Fruit fly (Drosophila melanogaster) whole organism, embryonic: ENCODE data around the gene CG43292.

Experiments
- C15 ChIP-seq: fragments of 200-800 bp; sonication (Bioruptor generic); IDR thresholded peaks from 3 replicates; pipeline ENCODE4 v1.3.6; 2022; ENCODE audit warnings: missing biosample characterization, missing genetic modification characterization
- CG10565 ChIP-seq: fragments of 200-800 bp; sonication (Bioruptor generic); optimal IDR thresholded peaks from 3 replicates; lab custom pipeline; 2016; ENCODE audit warnings: missing biosample characterization, mild to moderate bottlenecking, missing genetic modification characterization
- CG11696 ChIP-seq: fragments of 200-800 bp; sonication (Bioruptor generic); IDR thresholded peaks from 2 replicates; pipeline ENCODE4 v1.3.6; 2022; ENCODE audit warnings: missing biosample characterization, missing genetic modification characterization
- CG12155 ChIP-seq: fragments of 200-800 bp; sonication (Bioruptor generic); optimal IDR thresholded peaks from 3 replicates; lab custom pipeline; 2016; ENCODE audit warnings: missing biosample characterization, missing genetic modification characterization
- CG14441 ChIP-seq: fragments of 200-800 bp; sonication (Bioruptor generic); IDR thresholded peaks from 2 replicates; pipeline ENCODE4 v1.3.6; 2022; ENCODE audit warnings: missing biosample characterization, missing genetic modification characterization
- CG1529 ChIP-seq: fragments of 200-800 bp; sonication (Bioruptor generic); optimal IDR thresholded peaks from 3 replicates; lab custom pipeline; 2018; ENCODE audit warnings: missing biosample characterization, missing genetic modification characterization
- CG15514 ChIP-seq: fragments of 200-800 bp; sonication (Bioruptor generic); optimal IDR thresholded peaks from 3 replicates; lab custom pipeline; 2017; ENCODE audit warnings: missing biosample characterization, missing genetic modification characterization, mild to moderate bottlenecking, moderate library complexity, missing genetic modification reagents
- CG15696 ChIP-seq: fragments of 200-800 bp; sonication (Bioruptor generic); optimal IDR thresholded peaks from 2 replicates; lab custom pipeline; 2019; ENCODE audit warnings: missing biosample characterization, mild to moderate bottlenecking, missing genetic modification characterization, moderate library complexity
- CG17802 ChIP-seq: fragments of 200-800 bp; sonication (Bioruptor generic); optimal IDR thresholded peaks from 2 replicates; lab custom pipeline; 2018; ENCODE audit warnings: missing biosample characterization, mild to moderate bottlenecking, missing genetic modification characterization, moderate library complexity
- CG1832 ChIP-seq: fragments of 200-800 bp; sonication (Bioruptor generic); optimal IDR thresholded peaks from 2 replicates; lab custom pipeline; 2017; ENCODE audit warnings: missing biosample characterization, mild to moderate bottlenecking, missing genetic modification characterization, inconsistent platforms
- CG18619 ChIP-seq: fragments of 200-800 bp; sonication (Bioruptor generic); optimal IDR thresholded peaks from 3 replicates; lab custom pipeline; 2017; ENCODE audit warnings: missing biosample characterization, mild to moderate bottlenecking, missing genetic modification characterization
- CG2129 ChIP-seq: fragments of 200-800 bp; sonication (Bioruptor generic); IDR thresholded peaks from 2 replicates; pipeline ENCODE4 v1.3.6; 2022; ENCODE audit warnings: missing biosample characterization, missing genetic modification characterization; ENCODE audit not compliant: partially characterized antibody
- CG2875 ChIP-seq: fragments of 200-800 bp; sonication (Bioruptor generic); optimal IDR thresholded peaks from 2 replicates; lab custom pipeline; 2017; ENCODE audit warnings: missing biosample characterization, mild to moderate bottlenecking, missing genetic modification characterization, missing genetic modification reagents
- CG30403 ChIP-seq: fragments of 200-800 bp; sonication (Bioruptor generic); optimal IDR thresholded peaks from 3 replicates; lab custom pipeline; 2016; ENCODE audit warnings: missing biosample characterization, missing genetic modification characterization
- CG31224 ChIP-seq: fragments of 200-800 bp; sonication (Bioruptor generic); IDR thresholded peaks from 2 replicates; pipeline ENCODE4 v1.3.6; 2022; ENCODE audit warnings: missing biosample characterization, missing genetic modification characterization
- CG31441 ChIP-seq: fragments of 200-800 bp; sonication (Bioruptor generic); IDR thresholded peaks from 2 replicates; pipeline ENCODE4 v1.3.6; 2022; ENCODE audit warnings: missing biosample characterization, missing genetic modification characterization
- CG32532 ChIP-seq: fragments of 200-800 bp; sonication (Bioruptor generic); IDR thresholded peaks from 2 replicates; pipeline ENCODE4 v1.3.6; 2022; ENCODE audit warnings: missing biosample characterization, missing genetic modification characterization
- CG32767 ChIP-seq: fragments of 200-800 bp; sonication (Bioruptor generic); IDR thresholded peaks from 2 replicates; pipeline ENCODE4 v1.3.6; 2022; ENCODE audit warnings: missing biosample characterization, missing genetic modification characterization
- CG3281 ChIP-seq: fragments of 200-800 bp; sonication (Bioruptor generic); optimal IDR thresholded peaks from 3 replicates; lab custom pipeline; 2017; ENCODE audit warnings: missing biosample characterization, mild to moderate bottlenecking, missing genetic modification characterization
- CG34224 ChIP-seq: fragments of 200-800 bp; sonication (Bioruptor generic); IDR thresholded peaks from 3 replicates; pipeline ENCODE4 v1.3.6; 2022; ENCODE audit warnings: missing biosample characterization, missing genetic modification characterization; ENCODE audit not compliant: partially characterized antibody
- CG3726 ChIP-seq: fragments of 200-800 bp; sonication (Bioruptor generic); IDR thresholded peaks from 3 replicates; pipeline ENCODE4, ENCODE4 v1.3.6; 2022; ENCODE audit warnings: missing biosample characterization, missing genetic modification characterization
- CG7372 ChIP-seq: fragments of 200-800 bp; sonication (Bioruptor generic); IDR thresholded peaks from 2 replicates; pipeline ENCODE4 v1.3.6; 2022; ENCODE audit warnings: missing biosample characterization, missing genetic modification characterization
- CG7839 ChIP-seq: fragments of 200-800 bp; sonication (Bioruptor generic); optimal IDR thresholded peaks from 3 replicates; lab custom pipeline; 2018; ENCODE audit warnings: missing biosample characterization, mild to moderate bottlenecking, missing genetic modification characterization, moderate library complexity
- CG8388 ChIP-seq: fragments of 200-800 bp; sonication (Bioruptor generic); optimal IDR thresholded peaks from 2 replicates; lab custom pipeline; 2019; ENCODE audit warnings: missing biosample characterization, mild to moderate bottlenecking, missing genetic modification characterization, moderate library complexity
- CG8944 ChIP-seq: fragments of 200-800 bp; sonication (Bioruptor generic); optimal IDR thresholded peaks from 3 replicates; lab custom pipeline; 2016; ENCODE audit warnings: missing biosample characterization, missing genetic modification characterization
- CTCF ChIP-seq: fragments of 200-800 bp; sonication (Bioruptor generic); optimal IDR thresholded peaks from 2 replicates; lab custom pipeline; 2017; ENCODE audit warnings: missing biosample characterization, mild to moderate bottlenecking, missing genetic modification characterization, moderate library complexity
- Chrac-16 ChIP-seq: fragments of 200-800 bp; sonication (Bioruptor generic); optimal IDR thresholded peaks from 3 replicates; lab custom pipeline; 2016; ENCODE audit warnings: missing biosample characterization, missing genetic modification characterization
- Elba2 ChIP-seq: fragments of 200-800 bp; sonication (Bioruptor generic); optimal IDR thresholded peaks from 3 replicates; lab custom pipeline; 2016; ENCODE audit warnings: missing biosample characterization, missing genetic modification characterization
- Fer1 ChIP-seq: fragments of 200-800 bp; sonication (Bioruptor generic); optimal IDR thresholded peaks from 2 replicates; lab custom pipeline; 2017; ENCODE audit warnings: missing biosample characterization, mild to moderate bottlenecking, missing genetic modification characterization
- H15 ChIP-seq: fragments of 200-800 bp; sonication (Bioruptor generic); IDR thresholded peaks from 3 replicates; pipeline ENCODE4 v1.3.6; 2022; ENCODE audit warnings: missing biosample characterization, missing genetic modification characterization
- Hmx ChIP-seq: fragments of 200-800 bp; sonication (Bioruptor generic); optimal IDR thresholded peaks from 2 replicates; lab custom pipeline; 2016; ENCODE audit warnings: missing biosample characterization, missing genetic modification characterization
- Hr3 ChIP-seq: fragments of 200-800 bp; sonication (Bioruptor generic); optimal IDR thresholded peaks from 3 replicates; lab custom pipeline; 2016; ENCODE audit warnings: missing biosample characterization, missing genetic modification characterization
- Hsf ChIP-seq: fragments of 200-800 bp; sonication (Bioruptor generic); optimal IDR thresholded peaks from 3 replicates; lab custom pipeline; 2016; ENCODE audit warnings: missing biosample characterization, missing genetic modification characterization
- Poxn ChIP-seq: fragments of 200-800 bp; sonication (Bioruptor generic); IDR thresholded peaks from 2 replicates; pipeline ENCODE4 v1.3.6; 2022; ENCODE audit warnings: missing biosample characterization, missing genetic modification characterization
- Rx ChIP-seq: fragments of 200-800 bp; sonication (Bioruptor generic); IDR thresholded peaks from 2 replicates; pipeline ENCODE4 v1.3.6; 2022; ENCODE audit warnings: missing biosample characterization, missing genetic modification characterization
- Tbp ChIP-seq: fragments of >200 bp; optimal IDR thresholded peaks from 2 replicates; lab custom pipeline; 2018; ENCODE audit warnings: missing biosample characterization, missing genetic modification characterization
- chif ChIP-seq, 2 experiments: fragments of 200-800 bp; sonication (Bioruptor generic); optimal IDR thresholded peaks; 3 replicates each; lab custom pipeline; 2016; ENCODE audit warnings: missing biosample characterization in 2 of 2, missing genetic modification characterization in 2 of 2
- dimm ChIP-seq: fragments of 200-800 bp; sonication (Bioruptor generic); IDR thresholded peaks from 2 replicates; pipeline ENCODE4 v1.3.6; 2022; ENCODE audit warnings: missing biosample characterization, missing genetic modification characterization
- dpn ChIP-seq, 2 experiments: fragments of 200-800 bp; sonication (Bioruptor generic); optimal IDR thresholded peaks; 3 replicates each; lab custom pipeline; 2016; ENCODE audit warnings: missing biosample characterization in 2 of 2, missing genetic modification characterization in 2 of 2
- dysf ChIP-seq: fragments of 200-800 bp; sonication (Bioruptor generic); IDR thresholded peaks from 3 replicates; pipeline ENCODE4 v1.3.6; 2022; ENCODE audit warnings: missing biosample characterization, missing genetic modification characterization
- ftz-f1 ChIP-seq: fragments of 200-800 bp; sonication (Bioruptor generic); optimal IDR thresholded peaks from 2 replicates; lab custom pipeline; 2016; ENCODE audit warnings: missing biosample characterization, missing genetic modification characterization
- inv ChIP-seq: fragments of 200-800 bp; sonication (Bioruptor generic); IDR thresholded peaks from 2 replicates; pipeline ENCODE4 v1.3.6; 2022; ENCODE audit warnings: missing biosample characterization, missing genetic modification characterization; ENCODE audit not compliant: partially characterized antibody
- knrl ChIP-seq: fragments of 200-800 bp; sonication (Bioruptor generic); IDR thresholded peaks from 3 replicates; pipeline ENCODE4 v1.3.6; 2022; ENCODE audit warnings: missing biosample characterization, missing genetic modification characterization; ENCODE audit not compliant: partially characterized antibody
- mirr ChIP-seq: fragments of 200-800 bp; sonication (Bioruptor generic); optimal IDR thresholded peaks from 3 replicates; lab custom pipeline; 2018; ENCODE audit warnings: missing biosample characterization, mild to moderate bottlenecking, missing genetic modification characterization
- rib ChIP-seq: fragments of 200-800 bp; sonication (Bioruptor generic); IDR thresholded peaks from 2 replicates; pipeline ENCODE4 v1.3.6; 2022; ENCODE audit warnings: missing biosample characterization, missing genetic modification characterization
- salm ChIP-seq: fragments of 200-800 bp; sonication (Bioruptor generic); optimal IDR thresholded peaks from 2 replicates; lab custom pipeline; 2018; ENCODE audit warnings: missing biosample characterization, mild to moderate bottlenecking, missing genetic modification characterization
- scrt ChIP-seq: fragments of 200-800 bp; sonication (Bioruptor generic); optimal IDR thresholded peaks from 2 replicates; lab custom pipeline; 2018; ENCODE audit warnings: missing biosample characterization, mild to moderate bottlenecking, missing genetic modification characterization, moderate library complexity
- slou ChIP-seq: fragments of 200-800 bp; sonication (Bioruptor generic); optimal IDR thresholded peaks from 3 replicates; lab custom pipeline; 2016; ENCODE audit warnings: missing biosample characterization, missing genetic modification characterization
- tna ChIP-seq: fragments of 200-800 bp; sonication (Bioruptor generic); IDR thresholded peaks from 2 replicates; pipeline ENCODE4 v1.3.6; 2022; ENCODE audit warnings: missing biosample characterization, missing genetic modification characterization; ENCODE audit not compliant: partially characterized antibody
- z ChIP-seq: fragments of 200-800 bp; sonication (Bioruptor generic); IDR thresholded peaks from 3 replicates; pipeline ENCODE4 v1.3.6; 2022; ENCODE audit warnings: missing biosample characterization, missing genetic modification characterization
- zfh1 ChIP-seq: fragments of 200-800 bp; sonication (Bioruptor generic); IDR thresholded peaks from 3 replicates; pipeline ENCODE4 v1.3.6; 2022; ENCODE audit warnings: missing biosample characterization, missing genetic modification characterization
- zfh2 ChIP-seq: fragments of 200-800 bp; sonication (Bioruptor generic); optimal IDR thresholded peaks from 2 replicates; lab custom pipeline; 2016; ENCODE audit warnings: missing biosample characterization, missing genetic modification characterization

The CG43292 gene

DNA sequence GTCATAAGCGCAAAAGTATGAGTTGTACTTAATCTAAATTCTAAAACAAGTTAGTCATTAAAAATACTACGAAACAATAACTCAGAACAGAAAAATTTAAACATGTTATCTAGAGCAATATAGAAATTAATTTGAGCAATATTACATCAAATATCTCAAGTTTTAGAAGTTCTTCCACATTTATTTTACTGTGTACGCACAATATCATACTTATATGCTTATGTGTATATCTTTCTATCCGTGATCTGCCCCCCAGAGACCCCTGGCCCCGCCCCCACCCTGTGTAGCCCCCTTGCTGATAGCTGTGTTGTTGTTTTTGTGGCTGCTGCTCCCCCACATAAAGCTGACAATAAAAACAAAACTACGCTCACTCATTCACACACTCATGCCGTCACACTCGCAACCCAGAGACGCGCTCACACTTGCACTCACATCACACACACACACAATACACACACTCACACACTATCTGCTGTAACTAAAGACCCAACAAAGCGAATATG lies 42.0 kb upstream of the CG43292 start (continued):
- TF ChIP-seq CG3726 (GFP tag; lab: Robert Waterston, UW) (no peak), knrl (GFP tag; lab: Robert Waterston, UW) (no peak), CG15696 (tag; lab: Kevin White, UChicago) (no peak), Elba2 (GFP tag; lab: Kevin White, UChicago) (no peak), z (GFP tag; lab: Robert Waterston, UW) (peak; percentile 95), CG30403 (no peak), ftz-f1 (GFP tag; lab: Kevin White, UChicago) (no peak), scrt (GFP tag; lab: Kevin White, UChicago) (no peak), CG2875 (GFP tag; lab: Kevin White, UChicago) (no peak), CG12155 (no peak), dimm (GFP tag; lab: Robert Waterston, UW) (no peak), dpn (GFP tag; optimal IDR thresholded peaks at IDR 0.05; lab: Kevin White, UChicago) (no peak), chif (GFP tag; optimal IDR thresholded peaks at IDR 0.05; lab: Kevin White, UChicago) (no peak), CG7372 (GFP tag; lab: Robert Waterston, UW) (no peak), tna (GFP tag; lab: Robert Waterston, UW) (no peak), C15 (GFP tag; lab: Robert Waterston, UW) (no peak), Hr3 (GFP tag; lab: Kevin White, UChicago) (no peak), zfh2 (GFP tag; lab: Kevin White, UChicago) (no peak), Tbp (GFP tag; lab: Kevin White, UChicago) (no peak), H15 (GFP tag; lab: Robert Waterston, UW) (no peak), Hsf (GFP tag; lab: Kevin White, UChicago) (no peak), CG15514 (no peak), CG14441 (GFP tag; lab: Robert Waterston, UW) (peak; percentile 12; the same call in 1 of the 2 replicates), CG17802 (no peak), CG1529 (GFP tag; lab: Kevin White, UChicago) (no peak), rib (GFP tag; lab: Robert Waterston, UW) (peak; percentile 76), CG32532 (GFP tag; lab: Robert Waterston, UW) (peak; percentile 61; the same call in 1 of the 2 replicates), Hmx (GFP tag; lab: Kevin White, UChicago) (no peak), inv (GFP tag; lab: Robert Waterston, UW) (no peak), CG11696 (GFP tag; lab: Robert Waterston, UW) (no peak), CG8388 (GFP tag; lab: Kevin White, UChicago) (peak; percentile 11), dysf (GFP tag; lab: Robert Waterston, UW) (peak; percentile 41; the same call in 2 of the 3 replicates), CG7839 (tag; lab: Kevin White, UChicago) (peak; percentile 27), CG10565 (GFP tag; lab: Kevin White, UChicago) (no peak), mirr (peak; percentile 10), CG1832 (no peak), Rx (GFP tag; lab: Robert Waterston, UW) (no peak), CG31441 (GFP tag; lab: Robert Waterston, UW) (peak; percentile 35; the same call in 1 of the 2 replicates), CG2129 (GFP tag; lab: Robert Waterston, UW) (no peak), CG32767 (GFP tag; lab: Robert Waterston, UW) (no peak), CG8944 (GFP tag; lab: Kevin White, UChicago) (no peak), CG3281 (GFP tag; lab: Kevin White, UChicago) (peak; percentile 34), CG31224 (0 out of 2 replicates have a peak, but pooled peaks have one; percentile 15), salm (tag; lab: Kevin White, UChicago) (no peak), slou (GFP tag; lab: Kevin White, UChicago) (no peak), CG34224 (GFP tag; lab: Robert Waterston, UW) (0 out of 3 replicates have a peak, but pooled peaks have one; percentile 15), Chrac-16 (GFP tag; lab: Kevin White, UChicago) (no peak), CG18619 (GFP tag; lab: Kevin White, UChicago) (peak; percentile 9), CTCF (GFP tag; lab: Kevin White, UChicago) (no peak), Fer1 (GFP tag; lab: Kevin White, UChicago) (no peak), Poxn (GFP tag; lab: Robert Waterston, UW) (no peak), zfh1 (GFP tag; lab: Robert Waterston, UW) (no peak)
